Worm (Caenorhabditis elegans) whole organism, L1 larva: ENCODE measurements around the gene bath-15.

Experiments
- C16A3.4 ChIP-seq: fragments of 150-350 bp; optimal IDR thresholded peaks from 2 replicates; lab custom pipeline; 2014; ENCODE audit warnings: missing biosample characterization, missing genetic modification characterization
- C34B4.2 ChIP-seq: sonication (generic microtip); optimal IDR thresholded peaks from 2 replicates; lab custom pipeline; 2017; ENCODE audit warnings: mild to moderate bottlenecking, missing genetic modification characterization, missing compliant biosample characterization
- F16B12.6 ChIP-seq: fragments of 150-350 bp; optimal IDR thresholded peaks from 2 replicates; lab custom pipeline; 2014; ENCODE audit warnings: missing biosample characterization, missing genetic modification characterization
- Y116A8C.19 ChIP-seq: sonication (generic microtip); optimal IDR thresholded peaks from 2 replicates; lab custom pipeline; 2016; ENCODE audit warnings: missing compliant biosample characterization, missing genetic modification characterization, borderline replicate concordance
- aha-1 ChIP-seq: fragments of 150-350 bp; optimal IDR thresholded peaks from 2 replicates; lab custom pipeline; 2014; ENCODE audit warnings: missing biosample characterization, missing genetic modification characterization
- alr-1 ChIP-seq: fragments of 200-800 bp; sonication (Bioruptor generic); optimal IDR thresholded peaks from 2 replicates; lab custom pipeline; 2018; ENCODE audit warnings: borderline replicate concordance, mild to moderate bottlenecking, missing genetic modification characterization, missing compliant biosample characterization
- aly-2 ChIP-seq: fragments of 150-350 bp; optimal IDR thresholded peaks from 2 replicates; lab custom pipeline; 2014; ENCODE audit warnings: missing biosample characterization, missing genetic modification characterization
- ama-1 ChIP-seq: fragments of 150-350 bp; optimal IDR thresholded peaks from 2 replicates; lab custom pipeline; 2014
- blmp-1 ChIP-seq: fragments of 150-350 bp; optimal IDR thresholded peaks from 2 replicates; lab custom pipeline; 2014; ENCODE audit warnings: missing biosample characterization, missing genetic modification characterization
- ceh-63 ChIP-seq: fragments of 200-800 bp; sonication (Bioruptor generic); optimal IDR thresholded peaks from 2 replicates; lab custom pipeline; 2018; ENCODE audit warnings: mild to moderate bottlenecking, missing genetic modification characterization, missing compliant biosample characterization
- ceh-8 ChIP-seq: fragments of 200-800 bp; sonication (Bioruptor generic); optimal IDR thresholded peaks from 2 replicates; lab custom pipeline; 2018; ENCODE audit warnings: mild to moderate bottlenecking, missing genetic modification characterization, moderate library complexity, missing compliant biosample characterization
- ceh-90 ChIP-seq: sonication (generic microtip); optimal IDR thresholded peaks from 2 replicates; lab custom pipeline; 2016; ENCODE audit warnings: missing genetic modification characterization, missing compliant biosample characterization
- ces-1 ChIP-seq: fragments of 150-350 bp; optimal IDR thresholded peaks from 2 replicates; lab custom pipeline; 2014; ENCODE audit warnings: missing biosample characterization, missing genetic modification reagents, missing genetic modification characterization
- dpl-1 ChIP-seq, 3 experiments: fragments of 150-350 bp in 2 of 3; sonication (generic microtip) in 1 of 3; optimal IDR thresholded peaks; 2 replicates each; lab custom pipeline; 2014 to 2017; ENCODE audit warnings: missing biosample characterization in 3 of 3, missing genetic modification characterization in 3 of 3, missing genetic modification reagents in 3 of 3
- efl-1 ChIP-seq, 4 experiments: fragments of 150-350 bp; optimal IDR thresholded peaks in 3 of 4; peaks in 1 of 4; 1 replicate in 1 of 4; 2 replicates in 3 of 4; lab custom pipeline; 2014; ENCODE audit warnings: missing biosample characterization in 2 of 4, missing genetic modification characterization in 2 of 4, missing genetic modification reagents in 2 of 4
- egl-13 ChIP-seq: sonication (generic microtip); optimal IDR thresholded peaks from 2 replicates; lab custom pipeline; 2016; ENCODE audit warnings: missing genotype, missing genetic modification reagents, missing genetic modification characterization, missing compliant biosample characterization
- elt-3 ChIP-seq, 6 experiments: fragments of 150-350 bp in 1 of 6; sonication (generic microtip); optimal IDR thresholded peaks; 2 replicates each; lab custom pipeline; 2017 to 2018; ENCODE audit warnings: missing biosample characterization in 6 of 6, missing genetic modification characterization in 6 of 6, inconsistent platforms in 1 of 6
- ets-5 ChIP-seq: fragments of 200-800 bp; sonication (Bioruptor generic); IDR thresholded peaks from 2 replicates; pipeline ENCODE4 v1.3.6; 2022; ENCODE audit warnings: missing genetic modification characterization, missing compliant biosample characterization
- fkh-10 ChIP-seq: sonication (generic microtip); optimal IDR thresholded peaks from 2 replicates; lab custom pipeline; 2017; ENCODE audit warnings: missing biosample characterization, missing genetic modification reagents, missing genetic modification characterization
- fkh-4 ChIP-seq: sonication (generic microtip); optimal IDR thresholded peaks from 2 replicates; lab custom pipeline; 2016; ENCODE audit warnings: missing compliant biosample characterization, missing genetic modification characterization, borderline replicate concordance
- grh-1 ChIP-seq: fragments of 200-800 bp; sonication (Bioruptor generic); IDR thresholded peaks from 2 replicates; pipeline ENCODE4 v1.3.6; 2022; ENCODE audit warnings: missing genetic modification reagents, missing genetic modification characterization, missing compliant biosample characterization
- hlh-17 ChIP-seq: fragments of 200-800 bp; sonication (Bioruptor generic); optimal IDR thresholded peaks from 2 replicates; lab custom pipeline; 2018; ENCODE audit warnings: missing genetic modification characterization, mild to moderate bottlenecking, missing compliant biosample characterization, moderate library complexity, borderline replicate concordance
- hpl-2 ChIP-seq: fragments of 150-350 bp; optimal IDR thresholded peaks from 2 replicates; lab custom pipeline; 2014; ENCODE audit warnings: missing biosample characterization, missing genetic modification reagents, missing genetic modification characterization
- irx-1 ChIP-seq: sonication (generic microtip); optimal IDR thresholded peaks from 2 replicates; lab custom pipeline; 2016; ENCODE audit warnings: missing genetic modification characterization, missing compliant biosample characterization
- isw-1 ChIP-seq: fragments of 200-800 bp; sonication (Bioruptor generic); IDR thresholded peaks from 2 replicates; pipeline ENCODE4 v1.3.6; 2022; ENCODE audit warnings: missing genetic modification characterization, missing compliant biosample characterization
- jun-1 ChIP-seq: fragments of 150-350 bp; optimal IDR thresholded peaks from 2 replicates; lab custom pipeline; 2014; ENCODE audit warnings: missing biosample characterization, missing genetic modification reagents, missing genetic modification characterization
- lin-14 ChIP-seq: fragments of 200-800 bp; sonication (Bioruptor generic); optimal IDR thresholded peaks from 2 replicates; lab custom pipeline; 2018; ENCODE audit warnings: mild to moderate bottlenecking, missing genetic modification characterization, moderate library complexity, missing compliant biosample characterization
- lin-35 ChIP-seq, 2 experiments: fragments of 150-350 bp; optimal IDR thresholded peaks; 2 replicates each; lab custom pipeline; 2014; ENCODE audit warnings: missing biosample characterization in 2 of 2, missing genetic modification characterization in 2 of 2, missing genetic modification reagents in 2 of 2
- lsy-2 ChIP-seq, 2 experiments: fragments of 150-350 bp; optimal IDR thresholded peaks; 2 replicates each; lab custom pipeline; 2014; ENCODE audit warnings: missing biosample characterization in 2 of 2, missing genetic modification characterization in 2 of 2
- mab-9 ChIP-seq: fragments of 200-800 bp; sonication (Bioruptor generic); IDR thresholded peaks from 2 replicates; pipeline ENCODE4 v1.3.6; 2022; ENCODE audit warnings: missing genetic modification reagents, missing genetic modification characterization, missing compliant biosample characterization
- mdl-1 ChIP-seq, 2 experiments: fragments of 150-350 bp; optimal IDR thresholded peaks; 2 replicates each; lab custom pipeline; 2014 to 2017; ENCODE audit warnings: missing biosample characterization in 2 of 2, missing genetic modification characterization in 2 of 2, inconsistent platforms in 1 of 2
- mep-1 ChIP-seq: fragments of 150-350 bp; optimal IDR thresholded peaks from 2 replicates; lab custom pipeline; 2014; ENCODE audit warnings: missing biosample characterization, missing genetic modification characterization
- nhr-11 ChIP-seq: fragments of 150-350 bp; optimal IDR thresholded peaks from 2 replicates; lab custom pipeline; 2014; ENCODE audit warnings: missing biosample characterization, missing genetic modification characterization
- nhr-19 ChIP-seq: fragments of 200-800 bp; sonication (Bioruptor generic); conservative IDR thresholded peaks from 2 replicates; pipeline ENCODE4 v1.3.6; 2022; ENCODE audit warnings: missing genetic modification characterization, missing compliant biosample characterization
- nhr-20 ChIP-seq: sonication (generic microtip); optimal IDR thresholded peaks from 2 replicates; lab custom pipeline; 2016; ENCODE audit warnings: mild to moderate bottlenecking, missing genetic modification characterization, missing compliant biosample characterization
- nhr-47 ChIP-seq: sonication (generic microtip); optimal IDR thresholded peaks from 2 replicates; lab custom pipeline; 2016; ENCODE audit warnings: mild to moderate bottlenecking, missing genetic modification characterization, moderate library complexity, missing compliant biosample characterization
- nhr-71 ChIP-seq: sonication (generic microtip); optimal IDR thresholded peaks from 2 replicates; lab custom pipeline; 2016; ENCODE audit warnings: mild to moderate bottlenecking, missing genetic modification characterization, moderate library complexity, missing compliant biosample characterization
- nhr-77 ChIP-seq: fragments of 150-350 bp; optimal IDR thresholded peaks from 2 replicates; lab custom pipeline; 2014; ENCODE audit warnings: missing biosample characterization, missing genetic modification characterization
- nhr-84 ChIP-seq: sonication (generic microtip); optimal IDR thresholded peaks from 2 replicates; lab custom pipeline; 2017; ENCODE audit warnings: missing biosample characterization, missing genetic modification characterization
- nhr-85 ChIP-seq: sonication (generic microtip); peaks from one replicate; lab custom pipeline; 2016; ENCODE audit warnings: missing genetic modification characterization, inconsistent platforms, missing compliant biosample characterization
- pag-3 ChIP-seq: sonication (generic microtip); optimal IDR thresholded peaks from 2 replicates; lab custom pipeline; 2017; ENCODE audit warnings: missing genetic modification characterization, mild to moderate bottlenecking, missing compliant biosample characterization, antibody characterized with exemption, borderline replicate concordance; ENCODE audit not compliant: insufficient read depth
- skn-1 ChIP-seq: fragments of 150-350 bp; optimal IDR thresholded peaks from 2 replicates; lab custom pipeline; 2014; ENCODE audit warnings: missing biosample characterization, missing genetic modification characterization
- snpc-4 ChIP-seq: fragments of 150-350 bp; optimal IDR thresholded peaks from 2 replicates; lab custom pipeline; 2014; ENCODE audit warnings: missing biosample characterization, missing genetic modification characterization
- snu-23 ChIP-seq: sonication (generic microtip); optimal IDR thresholded peaks from 2 replicates; lab custom pipeline; 2016; ENCODE audit warnings: missing genetic modification characterization, missing compliant biosample characterization
- swsn-7 ChIP-seq: sonication (generic microtip); optimal IDR thresholded peaks from 2 replicates; lab custom pipeline; 2016; ENCODE audit warnings: missing genetic modification characterization, missing compliant biosample characterization
- tbx-2 ChIP-seq: sonication (generic microtip); optimal IDR thresholded peaks from 2 replicates; lab custom pipeline; 2016; ENCODE audit warnings: missing genetic modification characterization, missing compliant biosample characterization
- unc-86 ChIP-seq: sonication (generic microtip); optimal IDR thresholded peaks from 2 replicates; lab custom pipeline; 2016; ENCODE audit warnings: missing genetic modification characterization, missing compliant biosample characterization
- xbp-1 ChIP-seq: sonication (generic microtip); optimal IDR thresholded peaks from 2 replicates; lab custom pipeline; 2016; ENCODE audit warnings: missing genetic modification characterization, missing compliant biosample characterization
- zip-4 ChIP-seq: fragments of 200-800 bp; sonication (Bioruptor generic); optimal IDR thresholded peaks from 2 replicates; lab custom pipeline; 2018; ENCODE audit warnings: mild to moderate bottlenecking, missing genetic modification characterization, moderate library complexity, missing compliant biosample characterization
- ztf-11 ChIP-seq, 2 experiments: sonication (generic microtip); optimal IDR thresholded peaks; 2 replicates each; lab custom pipeline; 2016 to 2017; ENCODE audit warnings: missing genetic modification characterization in 2 of 2, missing biosample characterization in 1 of 2, missing compliant biosample characterization in 1 of 2
- ztf-4 ChIP-seq: fragments of 150-350 bp; optimal IDR thresholded peaks from 2 replicates; lab custom pipeline; 2014; ENCODE audit warnings: missing biosample characterization, missing genetic modification characterization

bath-15 gene

DNA sequence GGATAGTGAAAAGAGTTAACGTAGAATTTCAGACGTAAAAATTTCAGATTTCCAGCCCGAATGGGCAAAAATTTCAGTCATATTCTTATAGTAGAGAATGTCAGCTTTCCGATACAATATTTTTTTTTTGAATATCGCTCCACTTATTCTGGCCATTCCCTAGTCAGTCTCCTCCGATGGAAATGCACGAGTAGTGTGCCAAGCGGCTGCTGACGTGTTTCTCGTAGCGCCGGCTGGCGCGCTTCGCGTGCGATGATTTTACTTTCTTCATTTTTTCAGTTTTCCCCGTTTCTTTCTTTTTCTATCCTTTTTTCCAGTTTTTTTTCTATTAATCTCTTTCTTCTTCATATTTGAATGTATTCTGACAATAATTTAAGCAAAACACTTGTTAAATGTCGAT is 4.8 kb downstream of the bath-15 start (continued):
- TF ChIP-seq F16B12.6: peak; percentile 67

DNA sequence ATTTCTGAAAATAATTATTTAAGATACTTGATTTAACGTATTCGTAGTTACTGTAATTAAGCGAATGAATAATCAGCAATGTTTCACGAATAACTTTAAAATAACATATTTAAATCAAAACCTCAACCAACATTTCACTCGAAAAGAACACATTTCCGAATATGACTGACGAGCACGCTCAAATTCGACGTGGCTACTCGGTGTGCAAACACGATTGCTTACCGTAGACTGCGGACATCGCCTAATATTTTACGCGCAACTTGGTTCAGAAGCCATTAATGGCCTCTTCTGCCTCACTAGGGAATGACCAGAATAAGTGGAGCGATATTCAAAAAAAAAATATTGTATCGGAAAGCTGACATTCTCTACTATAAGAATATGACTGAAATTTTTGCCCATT is 5.9 kb downstream of the bath-15 start, which contains the start of gene snu-23:
snu-23 (minus strand) TSS at position 156 of the 400 bp plus-strand sequence.
- no peak for TF ChIP-seq C34B4.2 (tag; lab: Kevin White, UChicago)
- peak; percentile 9 for TF ChIP-seq xbp-1
- TF ChIP-seq ama-1 (lab: Kevin White, UChicago): no peak
- TF ChIP-seq hlh-17: no peak
- TF ChIP-seq skn-1 (tag; lab: Kevin White, UChicago): no peak
- TF ChIP-seq ceh-8 (GFP tag; lab: Kevin White, UChicago): no peak
- peak; percentile 58 to 59 for TF ChIP-seq lin-35 (GFP tag; optimal IDR thresholded peaks at IDR 0.05; lab: Kevin White, UChicago)
- no peak for TF ChIP-seq aly-2 (tag; lab: Kevin White, UChicago)
- peak; percentile 11 for TF ChIP-seq blmp-1 (tag; lab: Kevin White, UChicago)
- TF ChIP-seq ztf-11 (tag; optimal IDR thresholded peaks at IDR 0.05; lab: Kevin White, UChicago): no peak
- no peak for TF ChIP-seq nhr-11
- TF ChIP-seq isw-1 (GFP tag; lab: Robert Waterston, UW): no peak
- TF ChIP-seq aha-1 (tag; lab: Kevin White, UChicago): no peak
- peak; percentile 10 for TF ChIP-seq nhr-71 (tag; lab: Kevin White, UChicago)
- no peak for TF ChIP-seq nhr-47 (tag; lab: Kevin White, UChicago)
- TF ChIP-seq ceh-90 (tag; lab: Kevin White, UChicago): no peak
- TF ChIP-seq ets-5 (GFP tag; lab: Robert Waterston, UW): no peak
- TF ChIP-seq fkh-10 (GFP tag; lab: Kevin White, UChicago): no peak
- TF ChIP-seq grh-1 (GFP tag; lab: Robert Waterston, UW): no peak
- TF ChIP-seq ces-1 (GFP tag; lab: Kevin White, UChicago): no peak
- no peak for TF ChIP-seq unc-86 (tag; lab: Kevin White, UChicago)
- no peak for TF ChIP-seq nhr-84 (tag; lab: Kevin White, UChicago)
- TF ChIP-seq jun-1 (tag; lab: Kevin White, UChicago): no peak
- no peak for TF ChIP-seq snpc-4 (tag; lab: Kevin White, UChicago)
- TF ChIP-seq swsn-7 (tag; lab: Kevin White, UChicago): no peak
- peak; percentile 10 to 48 (median 17) for TF ChIP-seq dpl-1 (GFP tag; optimal IDR thresholded peaks at IDR 0.05; lab: Kevin White, UChicago)
- no peak for TF ChIP-seq alr-1 (tag; lab: Kevin White, UChicago)
- TF ChIP-seq nhr-85 (tag; lab: Kevin White, UChicago): no peak
- no peak for TF ChIP-seq elt-3 (tag; optimal IDR thresholded peaks at IDR 0.05; lab: Kevin White, UChicago)
- no peak for TF ChIP-seq mab-9 (GFP tag; lab: Robert Waterston, UW)
- TF ChIP-seq efl-1 (optimal IDR thresholded peaks at IDR 0.05; lab: Kevin White, UChicago): peak; percentile 42 to 43
- TF ChIP-seq efl-1 (GFP tag; optimal IDR thresholded peaks at IDR 0.05 in 1 of 2; lab: Kevin White, UChicago): peak; percentile 48 to 93
- peak; percentile 84 to 97 for TF ChIP-seq lsy-2 (tag; optimal IDR thresholded peaks at IDR 0.05; lab: Kevin White, UChicago)
- TF ChIP-seq ceh-63 (GFP tag; lab: Kevin White, UChicago): no peak
- no peak for TF ChIP-seq nhr-20
- TF ChIP-seq nhr-77 (tag; lab: Kevin White, UChicago): no peak
- no peak for TF ChIP-seq nhr-19
- no peak for TF ChIP-seq pag-3 (tag; lab: Kevin White, UChicago)
- no peak for TF ChIP-seq zip-4 (GFP tag; lab: Kevin White, UChicago)
- no peak for TF ChIP-seq Y116A8C.19 (tag; lab: Kevin White, UChicago)
- TF ChIP-seq mdl-1 (tag; optimal IDR thresholded peaks at IDR 0.05; lab: Kevin White, UChicago): peak in 1 of 2 experiments; percentile 15
- peak; percentile 46 for TF ChIP-seq mep-1 (tag; lab: Kevin White, UChicago)
- no peak for TF ChIP-seq fkh-4
- TF ChIP-seq egl-13 (tag; lab: Kevin White, UChicago): no peak
- TF ChIP-seq snu-23 (GFP tag; lab: Kevin White, UChicago): peak; percentile 35
- no peak for TF ChIP-seq irx-1 (tag; lab: Kevin White, UChicago)
- TF ChIP-seq C16A3.4: no peak
- TF ChIP-seq tbx-2 (tag; lab: Kevin White, UChicago): no peak
- TF ChIP-seq hpl-2 (GFP tag; lab: Kevin White, UChicago): no peak
- peak; percentile 24 for TF ChIP-seq lin-14 (GFP tag; lab: Kevin White, UChicago)
- TF ChIP-seq ztf-4 (tag; lab: Kevin White, UChicago): no peak
